Fruit fly (Drosophila melanogaster) whole organism, embryonic: ENCODE results near the gene Tep4.

Experiments
- CG10209 ChIP-seq: fragments of 200-800 bp; sonication (Bioruptor generic); optimal IDR thresholded peaks from 3 replicates; lab custom pipeline; 2017; ENCODE audit warnings: missing biosample characterization, mild to moderate bottlenecking, missing genetic modification characterization, missing genetic modification reagents
- CG10274 ChIP-seq: fragments of 200-800 bp; sonication (Bioruptor generic); optimal IDR thresholded peaks from 3 replicates; lab custom pipeline; 2017; ENCODE audit warnings: missing biosample characterization, mild to moderate bottlenecking, missing genetic modification characterization
- CG11093 ChIP-seq: fragments of 200-800 bp; sonication (Bioruptor generic); IDR thresholded peaks from 3 replicates; pipeline ENCODE4 v1.3.6; 2022; ENCODE audit warnings: missing biosample characterization, missing genetic modification characterization
- CG14667 ChIP-seq: fragments of 200-800 bp; sonication (Bioruptor generic); IDR thresholded peaks from 2 replicates; pipeline ENCODE4 v1.3.6; 2022; ENCODE audit warnings: missing biosample characterization, missing genetic modification characterization
- CG1647 ChIP-seq: fragments of 200-800 bp; sonication (Bioruptor generic); optimal IDR thresholded peaks from 3 replicates; lab custom pipeline; 2016; ENCODE audit warnings: missing biosample characterization, missing genetic modification characterization
- CG18599 ChIP-seq: fragments of 200-800 bp; sonication (Bioruptor generic); optimal IDR thresholded peaks from 3 replicates; lab custom pipeline; 2017; ENCODE audit warnings: missing biosample characterization, missing genetic modification characterization, mild to moderate bottlenecking, moderate library complexity, missing genetic modification reagents
- CG31441 ChIP-seq: fragments of 200-800 bp; sonication (Bioruptor generic); IDR thresholded peaks from 2 replicates; pipeline ENCODE4 v1.3.6; 2022; ENCODE audit warnings: missing biosample characterization, missing genetic modification characterization
- CG32767 ChIP-seq: fragments of 200-800 bp; sonication (Bioruptor generic); IDR thresholded peaks from 2 replicates; pipeline ENCODE4 v1.3.6; 2022; ENCODE audit warnings: missing biosample characterization, missing genetic modification characterization
- CG4854 ChIP-seq: fragments of 200-800 bp; sonication (Bioruptor generic); optimal IDR thresholded peaks from 2 replicates; lab custom pipeline; 2016; ENCODE audit warnings: missing biosample characterization, missing genetic modification characterization, inconsistent platforms
- CG5953 ChIP-seq: fragments of 200-800 bp; sonication (Bioruptor generic); IDR thresholded peaks from 2 replicates; pipeline ENCODE4 v1.3.6; 2022; ENCODE audit warnings: missing biosample characterization, missing genetic modification characterization
- CG8281 ChIP-seq: fragments of 200-800 bp; sonication (Bioruptor generic); optimal IDR thresholded peaks from 2 replicates; lab custom pipeline; 2018; ENCODE audit warnings: missing biosample characterization, mild to moderate bottlenecking, missing genetic modification characterization, moderate library complexity
- CG8359 ChIP-seq: fragments of 200-800 bp; sonication (Bioruptor generic); optimal IDR thresholded peaks from 2 replicates; lab custom pipeline; 2017; ENCODE audit warnings: missing biosample characterization, mild to moderate bottlenecking, missing genetic modification characterization, borderline replicate concordance
- Camta ChIP-seq: fragments of 200-800 bp; sonication (Bioruptor generic); optimal IDR thresholded peaks from 2 replicates; lab custom pipeline; 2016; ENCODE audit warnings: missing biosample characterization, missing genetic modification characterization
- Chrac-16 ChIP-seq: fragments of 200-800 bp; sonication (Bioruptor generic); optimal IDR thresholded peaks from 3 replicates; lab custom pipeline; 2016; ENCODE audit warnings: missing biosample characterization, missing genetic modification characterization
- Dip3 ChIP-seq: fragments of 200-800 bp; sonication (Bioruptor generic); optimal IDR thresholded peaks from 3 replicates; lab custom pipeline; 2016; ENCODE audit warnings: missing biosample characterization, missing genetic modification characterization
- Dref ChIP-seq: fragments of 200-800 bp; sonication (Bioruptor generic); IDR thresholded peaks from 2 replicates; pipeline ENCODE4 v1.3.6; 2022; ENCODE audit warnings: missing biosample characterization, missing genetic modification characterization
- HmgZ ChIP-seq: fragments of 200-800 bp; sonication (Bioruptor generic); optimal IDR thresholded peaks from 2 replicates; lab custom pipeline; 2018; ENCODE audit warnings: missing biosample characterization, mild to moderate bottlenecking, missing genetic modification characterization
- NC2α ChIP-seq: fragments of 200-800 bp; sonication (Bioruptor generic); optimal IDR thresholded peaks from 2 replicates; lab custom pipeline; 2016; ENCODE audit warnings: missing biosample characterization, missing genetic modification characterization
- Oaz ChIP-seq: fragments of 200-800 bp; sonication (Bioruptor generic); IDR thresholded peaks from 2 replicates; pipeline ENCODE4 v1.3.6; 2022; ENCODE audit warnings: missing biosample characterization, missing genetic modification characterization
- Poxn ChIP-seq: fragments of 200-800 bp; sonication (Bioruptor generic); IDR thresholded peaks from 2 replicates; pipeline ENCODE4 v1.3.6; 2022; ENCODE audit warnings: missing biosample characterization, missing genetic modification characterization
- Sox102F ChIP-seq: fragments of 200-800 bp; sonication (Bioruptor generic); optimal IDR thresholded peaks from 2 replicates; lab custom pipeline; 2018; ENCODE audit warnings: missing biosample characterization, mild to moderate bottlenecking, missing genetic modification characterization, moderate library complexity
- Spps ChIP-seq: fragments of 200-800 bp; sonication (Bioruptor generic); optimal IDR thresholded peaks from 2 replicates; lab custom pipeline; 2018; ENCODE audit warnings: missing biosample characterization, mild to moderate bottlenecking, missing genetic modification characterization
- TFAM ChIP-seq: fragments of 200-800 bp; sonication (Bioruptor generic); optimal IDR thresholded peaks from 2 replicates; lab custom pipeline; 2017; ENCODE audit warnings: missing biosample characterization, missing genetic modification characterization, inconsistent platforms
- Tbp ChIP-seq: fragments of >200 bp; optimal IDR thresholded peaks from 2 replicates; lab custom pipeline; 2018; ENCODE audit warnings: missing biosample characterization, missing genetic modification characterization
- Usf ChIP-seq: fragments of 200-800 bp; sonication (Bioruptor generic); optimal IDR thresholded peaks from 2 replicates; lab custom pipeline; 2017; ENCODE audit warnings: missing genotype, missing biosample characterization, missing genetic modification characterization
- Xrp1 ChIP-seq: fragments of 200-800 bp; sonication (Bioruptor generic); IDR thresholded peaks from 2 replicates; pipeline ENCODE4 v1.3.6; 2022; ENCODE audit warnings: missing biosample characterization, missing genetic modification characterization
- al ChIP-seq: fragments of 200-800 bp; sonication (Bioruptor generic); IDR thresholded peaks from 2 replicates; pipeline ENCODE4 v1.3.6; 2022; ENCODE audit warnings: missing biosample characterization, missing genetic modification characterization
- caup ChIP-seq: fragments of 200-800 bp; sonication (Bioruptor generic); optimal IDR thresholded peaks from 3 replicates; lab custom pipeline; 2017; ENCODE audit warnings: missing biosample characterization, mild to moderate bottlenecking, missing genetic modification characterization, moderate library complexity; ENCODE audit not compliant: severe bottlenecking
- cwo ChIP-seq: fragments of 200-800 bp; sonication (Bioruptor generic); optimal IDR thresholded peaks from 3 replicates; lab custom pipeline; 2017; ENCODE audit warnings: missing biosample characterization, missing genetic modification characterization, mild to moderate bottlenecking, moderate library complexity, missing genetic modification reagents
- disco-r ChIP-seq: fragments of 200-800 bp; sonication (Bioruptor generic); optimal IDR thresholded peaks from 2 replicates; lab custom pipeline; 2016; ENCODE audit warnings: missing biosample characterization, missing genetic modification characterization
- ewg ChIP-seq: fragments of 200-800 bp; sonication (Bioruptor generic); optimal IDR thresholded peaks from 3 replicates; lab custom pipeline; 2017; ENCODE audit warnings: mild to moderate bottlenecking, missing biosample characterization, missing genetic modification reagents, missing genetic modification characterization
- fd64A ChIP-seq: fragments of 200-800 bp; sonication (Bioruptor generic); optimal IDR thresholded peaks from 3 replicates; lab custom pipeline; 2018; ENCODE audit warnings: missing biosample characterization, mild to moderate bottlenecking, missing genetic modification characterization
- ftz-f1 ChIP-seq: fragments of 200-800 bp; sonication (Bioruptor generic); optimal IDR thresholded peaks from 2 replicates; lab custom pipeline; 2016; ENCODE audit warnings: missing biosample characterization, missing genetic modification characterization
- fu2 ChIP-seq: fragments of 200-800 bp; sonication (Bioruptor generic); optimal IDR thresholded peaks from 2 replicates; lab custom pipeline; 2016; ENCODE audit warnings: missing biosample characterization, missing genetic modification characterization
- gce ChIP-seq: fragments of 200-800 bp; sonication (Bioruptor generic); IDR thresholded peaks from 3 replicates; pipeline ENCODE4 v1.3.6; 2022; ENCODE audit warnings: missing biosample characterization, missing genetic modification characterization
- gro ChIP-seq: fragments of 200-800 bp; sonication (Bioruptor generic); optimal IDR thresholded peaks from 2 replicates; lab custom pipeline; 2016; ENCODE audit warnings: missing biosample characterization, missing genetic modification characterization
- gsb-n ChIP-seq: fragments of 200-800 bp; sonication (Bioruptor generic); optimal IDR thresholded peaks from 3 replicates; lab custom pipeline; 2018; ENCODE audit warnings: missing biosample characterization, mild to moderate bottlenecking, missing genetic modification characterization
- insv ChIP-seq, 2 experiments: fragments of 200-800 bp; sonication (Bioruptor generic); optimal IDR thresholded peaks; 3 replicates each; lab custom pipeline; 2016 to 2018; ENCODE audit warnings: missing biosample characterization in 2 of 2, missing genetic modification characterization in 2 of 2
- inv ChIP-seq: fragments of 200-800 bp; sonication (Bioruptor generic); IDR thresholded peaks from 2 replicates; pipeline ENCODE4 v1.3.6; 2022; ENCODE audit warnings: missing biosample characterization, missing genetic modification characterization; ENCODE audit not compliant: partially characterized antibody
- jumu ChIP-seq: fragments of 200-800 bp; sonication (Bioruptor generic); optimal IDR thresholded peaks from 3 replicates; lab custom pipeline; 2016; ENCODE audit warnings: missing biosample characterization, missing genetic modification characterization
- luna ChIP-seq: fragments of 200-800 bp; sonication (Bioruptor generic); optimal IDR thresholded peaks from 2 replicates; lab custom pipeline; 2016; ENCODE audit warnings: missing biosample characterization, missing genetic modification characterization
- mirr ChIP-seq: fragments of 200-800 bp; sonication (Bioruptor generic); optimal IDR thresholded peaks from 3 replicates; lab custom pipeline; 2018; ENCODE audit warnings: missing biosample characterization, mild to moderate bottlenecking, missing genetic modification characterization
- nerfin-1 ChIP-seq: fragments of 200-800 bp; sonication (Bioruptor generic); optimal IDR thresholded peaks from 3 replicates; lab custom pipeline; 2019; ENCODE audit warnings: missing biosample characterization, mild to moderate bottlenecking, missing genetic modification characterization, moderate library complexity
- odd ChIP-seq: fragments of 200-800 bp; sonication (Bioruptor generic); optimal IDR thresholded peaks from 2 replicates; lab custom pipeline; 2017; ENCODE audit warnings: missing biosample characterization, mild to moderate bottlenecking, missing genetic modification characterization
- salm ChIP-seq: fragments of 200-800 bp; sonication (Bioruptor generic); optimal IDR thresholded peaks from 2 replicates; lab custom pipeline; 2018; ENCODE audit warnings: missing biosample characterization, mild to moderate bottlenecking, missing genetic modification characterization
- sima ChIP-seq: fragments of 200-800 bp; sonication (Bioruptor generic); optimal IDR thresholded peaks from 2 replicates; lab custom pipeline; 2016; ENCODE audit warnings: missing biosample characterization, missing genetic modification characterization
- slbo ChIP-seq: fragments of 200-800 bp; sonication (Bioruptor generic); IDR thresholded peaks from 2 replicates; pipeline ENCODE4 v1.3.6; 2022; ENCODE audit warnings: missing biosample characterization, missing genetic modification characterization
- sna ChIP-seq: fragments of 200-800 bp; sonication (Bioruptor generic); IDR thresholded peaks from 2 replicates; pipeline ENCODE4 v1.3.6; 2022; ENCODE audit warnings: missing biosample characterization, missing genetic modification characterization; ENCODE audit not compliant: partially characterized antibody
- toy ChIP-seq: fragments of 200-800 bp; sonication (Bioruptor generic); IDR thresholded peaks from 2 replicates; pipeline ENCODE4 v1.3.6; 2022; ENCODE audit warnings: missing biosample characterization, missing genetic modification characterization
- usp ChIP-seq: fragments of >200 bp; optimal IDR thresholded peaks from 2 replicates; lab custom pipeline; 2017; ENCODE audit warnings: missing biosample characterization, missing genetic modification characterization
- zen ChIP-seq: fragments of 200-800 bp; sonication (Bioruptor generic); optimal IDR thresholded peaks from 3 replicates; lab custom pipeline; 2018; ENCODE audit warnings: missing biosample characterization, mild to moderate bottlenecking, missing genetic modification characterization, moderate library complexity

Tep4 gene

dm6 chr2L:19582185-19582584 is 33.9 kb downstream of the Tep4 start, which contains the start of gene Hakai (continued):
- TF ChIP-seq inv (GFP tag; lab: Robert Waterston, UW) (0 out of 2 replicates have a peak, but pooled peaks have one; percentile 28), NC2α (GFP tag; lab: Kevin White, UChicago) (peak; percentile 52), CG18599 (peak; percentile 58), CG8359 (no peak), disco-r (no peak), zen (tag; lab: Kevin White, UChicago) (no peak), al (peak; percentile 55; the same call in 1 of the 2 replicates), CG5953 (GFP tag; lab: Robert Waterston, UW) (no peak), Oaz (GFP tag; lab: Robert Waterston, UW) (0 out of 2 replicates have a peak, but pooled peaks have one; percentile 9), Camta (peak; percentile 51), Chrac-16 (peak; percentile 57), Dref (GFP tag; lab: Robert Waterston, UW) (peak; percentile 48), salm (tag; lab: Kevin White, UChicago) (no peak), CG8281 (tag; lab: Kevin White, UChicago) (no peak), ftz-f1 (peak; percentile 53), caup (peak; percentile 26), Sox102F (GFP tag; lab: Kevin White, UChicago) (peak; percentile 27), fu2 (peak; percentile 55), HmgZ (tag; lab: Kevin White, UChicago) (peak; percentile 57), insv (GFP tag; optimal IDR thresholded peaks at IDR 0.05; lab: Kevin White, UChicago) (no peak), luna (GFP tag; lab: Kevin White, UChicago) (peak; percentile 25), jumu (peak; percentile 71), CG31441 (peak; percentile 25; the same call in 1 of the 2 replicates), usp (GFP tag; lab: Kevin White, UChicago) (no peak), CG11093 (GFP tag; lab: Robert Waterston, UW) (peak; percentile 47; the same call in 1 of the 3 replicates), Usf (GFP tag; lab: Kevin White, UChicago) (no peak), CG10209 (GFP tag; lab: Kevin White, UChicago) (peak; percentile 11), toy (no peak), Poxn (GFP tag; lab: Robert Waterston, UW) (peak; percentile 36; the same call in 1 of the 2 replicates), Xrp1 (peak; percentile 45; the same call in 1 of the 2 replicates), CG4854 (GFP tag; lab: Kevin White, UChicago) (no peak), CG32767 (GFP tag; lab: Robert Waterston, UW) (no peak), gsb-n (tag; lab: Kevin White, UChicago) (peak; percentile 28), TFAM (GFP tag; lab: Kevin White, UChicago) (no peak), Tbp (GFP tag; lab: Kevin White, UChicago) (no peak), cwo (GFP tag; lab: Kevin White, UChicago) (no peak), slbo (GFP tag; lab: Robert Waterston, UW) (peak; percentile 86), mirr (no peak), odd (GFP tag; lab: Kevin White, UChicago) (no peak), gce (0 out of 3 replicates have a peak, but pooled peaks have one; percentile 55), sima (GFP tag; lab: Kevin White, UChicago) (peak; percentile 22), ewg (GFP tag; lab: Kevin White, UChicago) (peak; percentile 14), fd64A (GFP tag; lab: Kevin White, UChicago) (no peak), sna (GFP tag; lab: Robert Waterston, UW) (peak; percentile 55; the same call in 1 of the 2 replicates), nerfin-1 (peak; percentile 29), CG10274 (GFP tag; lab: Kevin White, UChicago) (no peak), gro (GFP tag; lab: Kevin White, UChicago) (peak; percentile 37), Spps (tag; lab: Kevin White, UChicago) (no peak), CG14667 (0 out of 2 replicates have a peak, but pooled peaks have one; percentile 26), Dip3 (GFP tag; lab: Kevin White, UChicago) (peak; percentile 65), CG1647 (GFP tag; lab: Kevin White, UChicago) (peak; percentile 72)
